Fruit fly (Drosophila melanogaster) whole organism, pupa: Measurements from ENCODE around the gene CG6015.

Source experiments
- CG13204 ChIP-seq: fragments of 200-800 bp; sonication (Bioruptor generic); optimal IDR thresholded peaks from 2 replicates; lab custom pipeline; 2018; ENCODE audit warnings: missing biosample characterization, mild to moderate bottlenecking, missing genetic modification characterization, moderate library complexity
- CG14655 ChIP-seq: fragments of 200-800 bp; sonication (Bioruptor generic); optimal IDR thresholded peaks from 3 replicates; lab custom pipeline; 2017; ENCODE audit warnings: mild to moderate bottlenecking, missing biosample characterization, missing genetic modification reagents, missing genetic modification characterization
- CG15710 ChIP-seq: fragments of 200-800 bp; sonication (Bioruptor generic); optimal IDR thresholded peaks from 2 replicates; lab custom pipeline; 2018; ENCODE audit warnings: missing biosample characterization, mild to moderate bottlenecking, missing genetic modification characterization, moderate library complexity
- CG17806 ChIP-seq: fragments of 200-800 bp; sonication (Bioruptor generic); optimal IDR thresholded peaks from 2 replicates; lab custom pipeline; 2018; ENCODE audit warnings: missing biosample characterization, mild to moderate bottlenecking, missing genetic modification characterization, moderate library complexity
- CG4496 ChIP-seq: fragments of 200-800 bp; sonication (Bioruptor generic); IDR thresholded peaks from 3 replicates; pipeline ENCODE4 v1.3.6; 2022; ENCODE audit warnings: missing biosample characterization, missing genetic modification characterization
- CG8159 ChIP-seq: fragments of 200-800 bp; sonication (Bioruptor generic); optimal IDR thresholded peaks from 3 replicates; lab custom pipeline; 2018; ENCODE audit warnings: missing biosample characterization, mild to moderate bottlenecking, missing genetic modification characterization, moderate library complexity
- CG9948 ChIP-seq: fragments of 200-800 bp; sonication (Bioruptor generic); optimal IDR thresholded peaks from 2 replicates; lab custom pipeline; 2018; ENCODE audit warnings: missing biosample characterization, mild to moderate bottlenecking, missing genetic modification characterization, moderate library complexity
- D1 ChIP-seq: fragments of 200-800 bp; sonication (Bioruptor generic); optimal IDR thresholded peaks from 2 replicates; lab custom pipeline; 2018; ENCODE audit warnings: missing biosample characterization, mild to moderate bottlenecking, missing genetic modification characterization, moderate library complexity
- Pif1A ChIP-seq: fragments of 200-800 bp; sonication (Bioruptor generic); optimal IDR thresholded peaks from 3 replicates; lab custom pipeline; 2016; ENCODE audit warnings: missing biosample characterization, missing genetic modification characterization
- Pif1B ChIP-seq: fragments of 200-800 bp; sonication (Bioruptor generic); optimal IDR thresholded peaks from 3 replicates; lab custom pipeline; 2016; ENCODE audit warnings: missing biosample characterization, missing genetic modification characterization
- Snoo ChIP-seq: fragments of 200-800 bp; sonication (Bioruptor generic); optimal IDR thresholded peaks from 3 replicates; lab custom pipeline; 2017; ENCODE audit warnings: missing biosample characterization, mild to moderate bottlenecking, missing genetic modification characterization, inconsistent platforms
- fd96Ca ChIP-seq: fragments of 200-800 bp; sonication (Bioruptor generic); IDR thresholded peaks from 3 replicates; pipeline ENCODE4 v1.3.6; 2022; ENCODE audit warnings: missing biosample characterization, missing genetic modification characterization
- gl ChIP-seq: fragments of 200-800 bp; sonication (Bioruptor generic); optimal IDR thresholded peaks from 2 replicates; lab custom pipeline; 2018; ENCODE audit warnings: missing biosample characterization, mild to moderate bottlenecking, missing genetic modification characterization
- rn ChIP-seq: fragments of 200-800 bp; sonication (Bioruptor generic); IDR thresholded peaks from 2 replicates; pipeline ENCODE4 v1.3.6; 2022; ENCODE audit warnings: missing biosample characterization, missing genetic modification characterization

dm6 chr3R:22067235-22067634, 33.1 kb upstream of the CG6015 start:
- TF ChIP-seq D1 (no peak), CG8159 (no peak), CG4496 (GFP tag; lab: Robert Waterston, UW) (no peak), CG13204 (GFP tag; lab: Kevin White, UChicago) (no peak), Snoo (tag; lab: Kevin White, UChicago) (no peak), gl (tag; lab: Kevin White, UChicago) (no peak), rn (GFP tag; lab: Robert Waterston, UW) (no peak), fd96Ca (no peak), Pif1B (GFP tag; lab: Kevin White, UChicago) (no peak), CG9948 (tag; lab: Kevin White, UChicago) (no peak), CG17806 (tag; lab: Kevin White, UChicago) (no peak), CG15710 (tag; lab: Kevin White, UChicago) (no peak), CG14655 (no peak), Pif1A (GFP tag; lab: Kevin White, UChicago) (no peak)
